Fruit fly (Drosophila melanogaster): ENCODE data around the gene dl.

Gene dl

DNA sequence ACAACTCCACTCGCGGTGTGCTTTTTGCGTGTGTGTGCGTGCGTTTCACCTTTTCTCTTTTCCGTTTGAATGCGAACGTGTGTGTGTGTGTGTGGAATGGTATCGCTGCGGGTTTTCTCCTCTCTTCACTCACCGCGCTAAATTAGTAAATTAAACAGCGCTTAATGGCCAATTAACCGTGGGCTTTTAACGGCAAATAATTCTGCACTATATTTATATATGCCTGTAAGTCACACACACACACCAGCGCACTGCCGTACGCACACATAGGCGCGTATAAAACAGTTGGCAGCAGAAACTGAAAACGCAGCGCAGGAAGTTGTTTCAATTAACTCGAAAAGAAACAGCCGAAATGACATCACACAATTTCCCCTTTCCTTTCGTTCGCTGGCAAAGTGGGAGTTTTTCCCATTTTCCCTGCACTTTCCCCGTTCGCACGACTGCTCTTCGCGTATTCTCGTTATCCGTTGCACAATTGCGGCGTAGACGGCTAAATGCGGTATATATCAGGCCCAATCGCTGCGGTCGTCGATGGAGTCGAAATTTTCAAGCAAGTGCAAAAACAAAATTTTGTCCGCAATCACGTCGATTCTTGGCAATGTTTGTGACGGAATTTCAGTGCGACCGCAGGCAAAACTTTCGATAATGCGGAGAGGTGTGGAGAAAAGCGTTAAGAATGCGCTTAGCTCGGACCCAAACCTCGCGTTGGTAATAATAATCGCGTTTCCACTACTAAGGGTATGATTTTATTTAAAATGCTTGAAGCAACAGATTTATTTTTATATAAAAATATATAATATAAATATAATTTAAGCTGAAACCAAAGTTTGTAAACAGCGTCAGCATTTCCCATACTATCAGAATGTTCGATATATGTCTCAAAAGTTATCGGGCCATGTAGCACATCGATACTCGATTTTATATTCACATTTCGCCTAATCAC, 22.7 kb upstream of the dl start, which contains the start of gene BicD (continued):
- TF ChIP-seq psq (GFP tag; optimal IDR thresholded peaks at IDR 0.05): no peak
- peak; percentile 52 for TF ChIP-seq MBD-R2 (GFP tag; IDR thresholded peaks at IDR 0.05)
- TF ChIP-seq ase (GFP tag; IDR thresholded peaks at IDR 0.05): no peak
- peak; percentile 63; the same call in 1 of the 3 replicates for TF ChIP-seq CG6791 (GFP tag; IDR thresholded peaks at IDR 0.05; ENCODE audit: partially characterized antibody)
- TF ChIP-seq CG7372 (GFP tag; IDR thresholded peaks at IDR 0.05): no peak
- peak; percentile 59; the same call in 1 of the 3 replicates for TF ChIP-seq CG34422 (GFP tag; IDR thresholded peaks at IDR 0.05)
- no peak for TF ChIP-seq H2.0 (GFP tag; IDR thresholded peaks at IDR 0.05)
- peak; percentile 58 for TF ChIP-seq CoRest (tag; optimal IDR thresholded peaks at IDR 0.05)
- no peak for TF ChIP-seq CG1233 (GFP tag; optimal IDR thresholded peaks at IDR 0.05)
- peak; percentile 12 for TF ChIP-seq run (tag; optimal IDR thresholded peaks at IDR 0.05)
- peak; percentile 78 for TF ChIP-seq unc-4 (GFP tag; IDR thresholded peaks at IDR 0.05; ENCODE audit: partially characterized antibody)
- peak; percentile 36 for TF ChIP-seq BtbVII (GFP tag; optimal IDR thresholded peaks at IDR 0.05)
- TF ChIP-seq zfh1 (GFP tag; IDR thresholded peaks at IDR 0.05): no peak
- no peak for TF ChIP-seq ara (GFP tag; IDR thresholded peaks at IDR 0.05)
- TF ChIP-seq pan (optimal IDR thresholded peaks at IDR 0.05): no peak
- TF ChIP-seq pan (GFP tag; optimal IDR thresholded peaks at IDR 0.05 in 1 of 2, IDR thresholded peaks at IDR 0.05 in 1 of 2): no peak
- peak; percentile 68 for TF ChIP-seq CG17829 (tag; optimal IDR thresholded peaks at IDR 0.05)
- peak; percentile 4 for TF ChIP-seq CG13424 (tag; optimal IDR thresholded peaks at IDR 0.05)
- peak; percentile 29 for TF ChIP-seq CG17385 (GFP tag; optimal IDR thresholded peaks at IDR 0.05)
- peak; percentile 42 for TF ChIP-seq zen (tag; optimal IDR thresholded peaks at IDR 0.05)
- peak; percentile 50; the same call in 1 of the 3 replicates for TF ChIP-seq zen2 (GFP tag; IDR thresholded peaks at IDR 0.05; ENCODE audit: partially characterized antibody)
- TF ChIP-seq CG13894 (tag; optimal IDR thresholded peaks at IDR 0.05): peak; percentile 51
- peak; percentile 7 for TF ChIP-seq CG3995 (GFP tag; optimal IDR thresholded peaks at IDR 0.05)
- peak; percentile 76 for TF ChIP-seq YL-1 (GFP tag; optimal IDR thresholded peaks at IDR 0.05)
- TF ChIP-seq CG15269 (tag; optimal IDR thresholded peaks at IDR 0.05): no peak
- peak; percentile 35 for TF ChIP-seq CG1603 (tag; optimal IDR thresholded peaks at IDR 0.05)
- peak; percentile 41; the same call in 1 of the 2 replicates for TF ChIP-seq E2f2 (GFP tag; IDR thresholded peaks at IDR 0.05)
- TF ChIP-seq sisA (GFP tag; IDR thresholded peaks at IDR 0.05): no peak
- no peak for TF ChIP-seq Side (GFP tag; optimal IDR thresholded peaks at IDR 0.05)
- TF ChIP-seq CG12219 (GFP tag; optimal IDR thresholded peaks at IDR 0.05): no peak
- TF ChIP-seq CG16813 (GFP tag; IDR thresholded peaks at IDR 0.05; ENCODE audit: partially characterized antibody): peak; percentile 66
- TF ChIP-seq Lhr (GFP tag; optimal IDR thresholded peaks at IDR 0.05): peak; percentile 72
- 0 out of 2 replicates have a peak, but pooled peaks have one; percentile 23 for TF ChIP-seq vvl (GFP tag; IDR thresholded peaks at IDR 0.05)
- peak; percentile 89 for TF ChIP-seq nmo (GFP tag; optimal IDR thresholded peaks at IDR 0.05)
- no peak for TF ChIP-seq CG11085 (GFP tag; IDR thresholded peaks at IDR 0.05)
- TF ChIP-seq CG2678 (tag; optimal IDR thresholded peaks at IDR 0.05): peak; percentile 29
- TF ChIP-seq knrl (GFP tag; IDR thresholded peaks at IDR 0.05; ENCODE audit: partially characterized antibody): peak; percentile 73
- TF ChIP-seq sens (GFP tag): peak; percentile 37
- peak; percentile 46 for TF ChIP-seq D (optimal IDR thresholded peaks at IDR 0.05)
- TF ChIP-seq D (GFP tag; optimal IDR thresholded peaks at IDR 0.05): no peak
- no peak for TF ChIP-seq CG4282 (GFP tag; optimal IDR thresholded peaks at IDR 0.05)
- TF ChIP-seq Poxn (GFP tag; IDR thresholded peaks at IDR 0.05): no peak
- TF ChIP-seq ham (GFP tag; IDR thresholded peaks at IDR 0.05): no peak
- no peak for TF ChIP-seq sima (GFP tag; optimal IDR thresholded peaks at IDR 0.05)
- no peak for TF ChIP-seq Nf-YA (GFP tag; IDR thresholded peaks at IDR 0.05)
- peak; percentile 54 for TF ChIP-seq CTCF (GFP tag; optimal IDR thresholded peaks at IDR 0.05)
- peak; percentile 46 for TF ChIP-seq CG17802 (tag; optimal IDR thresholded peaks at IDR 0.05)
- no peak for TF ChIP-seq eve (GFP tag; optimal IDR thresholded peaks at IDR 0.05)
- TF ChIP-seq pita (GFP tag; optimal IDR thresholded peaks at IDR 0.05): peak; percentile 65
